Fruit fly (Drosophila melanogaster) whole organism, adult: Measurements from ENCODE around the gene CG8142.

Experiments
- CG7101 ChIP-seq: fragments of 200-800 bp; sonication (Bioruptor generic); optimal IDR thresholded peaks from 2 replicates; lab custom pipeline; 2018; ENCODE audit warnings: missing biosample characterization, mild to moderate bottlenecking, missing genetic modification characterization, moderate library complexity
- Hr96 ChIP-seq: fragments of 200-800 bp; sonication (Bioruptor generic); optimal IDR thresholded peaks from 2 replicates; lab custom pipeline; 2016; ENCODE audit warnings: missing biosample characterization, missing genetic modification characterization
- cic ChIP-seq: fragments of 200-800 bp; sonication (Bioruptor generic); optimal IDR thresholded peaks from 2 replicates; lab custom pipeline; 2017; ENCODE audit warnings: missing biosample characterization, mild to moderate bottlenecking, missing genetic modification characterization, moderate library complexity
- cnc ChIP-seq, 2 experiments: fragments of >200 bp; optimal IDR thresholded peaks; 2 replicates each; lab custom pipeline; 2017
- kay ChIP-seq: fragments of 200-800 bp; sonication (Bioruptor generic); peaks from one replicate; lab custom pipeline; 2016; ENCODE audit warnings: missing biosample characterization, missing genetic modification characterization, borderline replicate concordance

DNA sequence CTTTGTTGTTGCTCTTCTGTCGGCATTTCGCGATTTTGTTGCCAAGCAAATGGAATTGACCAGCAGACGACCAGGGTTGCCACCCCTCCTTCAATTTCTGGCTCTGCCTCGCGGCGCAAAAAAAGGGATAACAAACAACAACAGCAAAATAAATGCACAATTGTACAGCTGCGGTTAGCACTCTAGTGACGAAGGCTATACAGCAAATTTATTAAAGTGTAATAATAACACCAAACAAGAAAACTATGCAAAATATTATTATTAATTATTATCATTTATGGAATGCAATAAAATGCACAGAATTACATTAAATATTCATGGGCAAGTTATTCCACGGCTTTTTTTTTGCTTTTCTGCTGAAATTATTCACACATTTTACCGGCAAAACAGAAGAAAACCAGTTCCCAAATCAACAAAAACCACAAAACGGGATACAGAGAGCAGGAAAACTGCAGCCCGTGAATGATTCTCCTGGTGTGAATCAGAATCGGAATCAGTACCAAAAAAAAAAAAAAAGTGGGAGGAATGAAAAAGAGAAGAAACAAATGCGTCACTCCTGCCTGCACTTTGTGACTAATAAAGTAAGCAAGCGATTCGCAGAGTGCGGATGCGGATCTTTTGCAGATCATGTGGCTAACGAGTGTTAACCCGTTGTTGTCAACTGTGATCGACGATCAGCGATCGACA is 34.9 kb upstream of the CG8142 start:
- TF ChIP-seq cnc (optimal IDR thresholded peaks at IDR 0.05; lab: Kevin White, UChicago) (no peak), kay (GFP tag; lab: Kevin White, UChicago) (peak; percentile 32), CG7101 (peak; percentile 5), cic (GFP tag; lab: Kevin White, UChicago) (no peak), Hr96 (GFP tag; lab: Kevin White, UChicago) (no peak)
